Worm (Caenorhabditis elegans): ENCODE results near the gene K10C9.1.

Gene K10C9.1

DNA sequence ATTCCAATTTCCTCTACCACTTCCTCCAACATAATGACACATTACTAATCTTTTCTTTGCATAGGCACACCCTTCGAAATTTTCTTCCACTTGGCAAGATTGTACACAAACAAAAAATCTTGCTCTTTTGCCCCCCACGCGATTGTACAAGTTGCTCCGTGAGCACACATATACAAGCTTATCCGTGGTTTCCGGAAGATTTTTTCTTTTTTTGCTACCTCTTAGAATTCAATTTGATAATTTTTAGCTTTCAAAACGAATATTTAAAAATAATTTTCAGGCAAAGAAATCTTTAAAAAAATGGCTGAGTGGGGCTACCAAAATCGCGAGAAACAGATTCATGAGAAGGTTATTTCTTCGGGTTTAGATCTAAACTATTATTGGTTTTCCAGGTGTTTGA, 37.6 kb downstream of the K10C9.1 start, which contains the start of gene Y50D4B.1:
Gene Y50D4B.1, plus strand, starts transcription at position 301 of the 400 bp plus-strand sequence.
- TF ChIP-seq ztf-4 (tag; optimal IDR thresholded peaks at IDR 0.05) (no peak), ceh-16 (tag; optimal IDR thresholded peaks at IDR 0.05) (no peak), nhr-11 (tag; optimal IDR thresholded peaks at IDR 0.05) (no peak), nhr-12 (tag; optimal IDR thresholded peaks at IDR 0.05) (no peak), fkh-10 (GFP tag; optimal IDR thresholded peaks at IDR 0.05) (no peak), nhr-25 (tag; optimal IDR thresholded peaks at IDR 0.05) (no peak), pqm-1 (tag; optimal IDR thresholded peaks at IDR 0.05) (no peak), egl-5 (tag; optimal IDR thresholded peaks at IDR 0.05) (no peak), nhr-28 (tag; optimal IDR thresholded peaks at IDR 0.05) (no peak), fkh-2 (tag; optimal IDR thresholded peaks at IDR 0.05) (no peak), nfya-1 (tag; optimal IDR thresholded peaks at IDR 0.05; ENCODE audit: insufficient read depth) (no peak), ZK546.5 (tag; optimal IDR thresholded peaks at IDR 0.05) (no peak), sea-2 (GFP tag; optimal IDR thresholded peaks at IDR 0.05) (no peak), nhr-67 (tag; optimal IDR thresholded peaks at IDR 0.05) (no peak), lin-15B (tag; optimal IDR thresholded peaks at IDR 0.05) (no peak), eor-1 (tag; optimal IDR thresholded peaks at IDR 0.05) (no peak), R02D3.7 (tag; optimal IDR thresholded peaks at IDR 0.05) (no peak), hmg-11 (tag; optimal IDR thresholded peaks at IDR 0.05) (no peak), aly-2 (tag; optimal IDR thresholded peaks at IDR 0.05) (no peak), nhr-23 (tag; optimal IDR thresholded peaks at IDR 0.05) (no peak)

DNA sequence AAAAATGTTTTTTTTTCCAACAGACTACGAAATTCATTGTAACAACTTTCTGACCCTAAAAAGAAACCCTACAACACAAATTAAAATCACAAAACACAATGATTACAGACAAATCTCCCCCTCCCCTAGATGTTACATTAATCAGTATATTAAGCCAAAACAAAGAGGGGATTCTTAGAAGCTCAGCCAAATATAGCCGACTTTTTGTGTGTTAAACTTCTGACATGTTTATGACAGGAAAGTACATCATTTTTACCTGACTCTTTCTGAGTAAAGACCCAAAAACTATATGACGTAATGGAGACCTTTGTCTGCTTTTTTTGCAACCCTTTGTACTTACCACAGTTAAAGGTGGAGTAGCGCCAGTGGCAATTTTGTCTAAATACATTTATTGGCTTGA, 45.1 kb downstream of the K10C9.1 start:
- TF ChIP-seq nhr-28 (tag; optimal IDR thresholded peaks at IDR 0.05), result no peak
- no peak for TF ChIP-seq ZK546.5 (tag; optimal IDR thresholded peaks at IDR 0.05)
- TF ChIP-seq nhr-237 (tag; optimal IDR thresholded peaks at IDR 0.05), result no peak
- no peak for TF ChIP-seq lin-39 (tag; optimal IDR thresholded peaks at IDR 0.05)
- no peak for TF ChIP-seq nhr-77 (tag; optimal IDR thresholded peaks at IDR 0.05)
- no peak for TF ChIP-seq unc-62 (GFP tag; optimal IDR thresholded peaks at IDR 0.05)
- no peak for TF ChIP-seq nhr-67 (tag; optimal IDR thresholded peaks at IDR 0.05)
